Fruit fly (Drosophila melanogaster): Measurements from ENCODE around the gene CG9287.

dm6 chr2L:8659549-8659948, 20.1 kb downstream of the CG9287 start:
- TF ChIP-seq achi (GFP tag; optimal IDR thresholded peaks at IDR 0.05) (no peak), CG8119 (GFP tag; IDR thresholded peaks at IDR 0.05) (no peak), spab (GFP tag; optimal IDR thresholded peaks at IDR 0.05) (no peak), Hr38 (GFP tag; optimal IDR thresholded peaks at IDR 0.05) (no peak), salr (GFP tag; optimal IDR thresholded peaks at IDR 0.05) (no peak)
